Fruit fly (Drosophila melanogaster): ENCODE data around the gene CG42465.

DNA sequence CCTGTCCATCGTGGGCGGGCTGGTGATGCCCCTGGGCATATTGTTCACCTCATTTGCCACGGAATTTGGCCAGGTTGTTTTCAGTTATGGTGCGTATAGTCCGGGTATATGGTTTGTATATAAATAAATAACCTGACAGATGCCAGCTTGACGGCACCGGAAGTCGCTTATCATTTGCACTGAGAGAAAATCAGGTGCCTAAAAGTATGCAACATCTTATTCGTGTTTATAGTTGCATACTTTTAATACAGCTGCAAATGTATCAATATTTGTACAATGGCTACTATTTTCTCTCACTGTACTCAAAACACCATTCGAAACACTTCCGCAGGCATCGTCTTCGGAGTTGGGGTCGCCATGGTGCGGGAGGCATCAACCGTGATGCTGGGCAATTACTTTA is 48.7 kb downstream of the CG42465 start:
- TF ChIP-seq Myc (optimal IDR thresholded peaks at IDR 0.05) (no peak), psq (optimal IDR thresholded peaks at IDR 0.05) (no peak), ttk (optimal IDR thresholded peaks at IDR 0.05) (no peak)

All from Kc167 (cell line).